Fruit fly (Drosophila melanogaster) whole organism, embryonic: ENCODE data around the gene rec.

Experiments used
- Adf1 ChIP-seq: fragments of 200-800 bp; sonication (Bioruptor generic); IDR thresholded peaks from 2 replicates; pipeline ENCODE4 v1.3.6; 2022; ENCODE audit warnings: missing biosample characterization, missing genetic modification characterization
- Antp ChIP-seq: fragments of 200-800 bp; sonication (Bioruptor generic); optimal IDR thresholded peaks from 3 replicates; lab custom pipeline; 2016; ENCODE audit warnings: missing biosample characterization, missing genetic modification characterization
- CG12942 ChIP-seq: fragments of 200-800 bp; sonication (Bioruptor generic); optimal IDR thresholded peaks from 3 replicates; lab custom pipeline; 2016; ENCODE audit warnings: missing biosample characterization, missing genetic modification characterization
- CG14965 ChIP-seq: fragments of 200-800 bp; sonication (Bioruptor generic); optimal IDR thresholded peaks from 2 replicates; lab custom pipeline; 2016; ENCODE audit warnings: missing biosample characterization, missing genetic modification characterization, borderline replicate concordance
- CG1647 ChIP-seq: fragments of 200-800 bp; sonication (Bioruptor generic); optimal IDR thresholded peaks from 3 replicates; lab custom pipeline; 2016; ENCODE audit warnings: missing biosample characterization, missing genetic modification characterization
- CG17385 ChIP-seq: fragments of 200-800 bp; sonication (Bioruptor generic); optimal IDR thresholded peaks from 3 replicates; lab custom pipeline; 2018; ENCODE audit warnings: missing biosample characterization, mild to moderate bottlenecking, missing genetic modification characterization
- CG17612 ChIP-seq: fragments of 200-800 bp; sonication (Bioruptor generic); IDR thresholded peaks from 2 replicates; pipeline ENCODE4 v1.3.6; 2022; ENCODE audit warnings: missing biosample characterization, missing genetic modification characterization
- CG18262 ChIP-seq: fragments of 200-800 bp; optimal IDR thresholded peaks from 3 replicates; lab custom pipeline; 2019; ENCODE audit warnings: missing biosample characterization, mild to moderate bottlenecking, missing genetic modification characterization, moderate library complexity
- CG18476 ChIP-seq: fragments of 200-800 bp; sonication (Bioruptor generic); optimal IDR thresholded peaks from 2 replicates; lab custom pipeline; 2016; ENCODE audit warnings: missing biosample characterization, mild to moderate bottlenecking, missing genetic modification characterization
- CG18619 ChIP-seq: fragments of 200-800 bp; sonication (Bioruptor generic); optimal IDR thresholded peaks from 3 replicates; lab custom pipeline; 2017; ENCODE audit warnings: missing biosample characterization, mild to moderate bottlenecking, missing genetic modification characterization
- CG2712 ChIP-seq: fragments of 200-800 bp; optimal IDR thresholded peaks from 3 replicates; lab custom pipeline; 2019; ENCODE audit warnings: missing biosample characterization, mild to moderate bottlenecking, missing genetic modification characterization, moderate library complexity
- CG30431 ChIP-seq: fragments of 200-800 bp; sonication (Bioruptor generic); optimal IDR thresholded peaks from 2 replicates; lab custom pipeline; 2017; ENCODE audit warnings: missing biosample characterization, missing genetic modification characterization
- CG31388 ChIP-seq: fragments of 200-800 bp; sonication (Bioruptor generic); optimal IDR thresholded peaks from 2 replicates; lab custom pipeline; 2016; ENCODE audit warnings: missing biosample characterization, missing genetic modification characterization
- CG32772 ChIP-seq: fragments of 200-800 bp; sonication (Bioruptor generic); IDR thresholded peaks from 2 replicates; pipeline ENCODE4 v1.3.6; 2022; ENCODE audit warnings: missing biosample characterization, missing genetic modification characterization
- CG3281 ChIP-seq: fragments of 200-800 bp; sonication (Bioruptor generic); optimal IDR thresholded peaks from 3 replicates; lab custom pipeline; 2017; ENCODE audit warnings: missing biosample characterization, mild to moderate bottlenecking, missing genetic modification characterization
- CG34422 ChIP-seq: fragments of 200-800 bp; sonication (Bioruptor generic); IDR thresholded peaks from 3 replicates; pipeline ENCODE4 v1.3.6; 2022; ENCODE audit warnings: missing biosample characterization, missing genetic modification characterization
- CG5180 ChIP-seq: fragments of 200-800 bp; sonication (Bioruptor generic); optimal IDR thresholded peaks from 3 replicates; lab custom pipeline; 2017; ENCODE audit warnings: missing biosample characterization, missing genetic modification characterization, mild to moderate bottlenecking, moderate library complexity, missing genetic modification reagents
- CG8089 ChIP-seq: fragments of 200-800 bp; sonication (Bioruptor generic); optimal IDR thresholded peaks from 3 replicates; lab custom pipeline; 2016; ENCODE audit warnings: missing biosample characterization, missing genetic modification characterization
- CG8944 ChIP-seq: fragments of 200-800 bp; sonication (Bioruptor generic); optimal IDR thresholded peaks from 3 replicates; lab custom pipeline; 2016; ENCODE audit warnings: missing biosample characterization, missing genetic modification characterization
- CTCF ChIP-seq: fragments of 200-800 bp; sonication (Bioruptor generic); optimal IDR thresholded peaks from 2 replicates; lab custom pipeline; 2017; ENCODE audit warnings: missing biosample characterization, mild to moderate bottlenecking, missing genetic modification characterization, moderate library complexity
- Camta ChIP-seq: fragments of 200-800 bp; sonication (Bioruptor generic); optimal IDR thresholded peaks from 2 replicates; lab custom pipeline; 2016; ENCODE audit warnings: missing biosample characterization, missing genetic modification characterization
- D ChIP-seq, 2 experiments: fragments of 200-800 bp in 1 of 2; fragments of >200 bp in 1 of 2; sonication (Bioruptor generic) in 1 of 2; optimal IDR thresholded peaks; 2 replicates in 1 of 2; 3 replicates in 1 of 2; lab custom pipeline; 2017; ENCODE audit warnings: mild to moderate bottlenecking in 1 of 2, missing biosample characterization in 1 of 2, missing genetic modification characterization in 1 of 2, missing genetic modification reagents in 1 of 2
- Dip2 ChIP-seq: fragments of 200-800 bp; sonication (Bioruptor generic); IDR thresholded peaks from 2 replicates; pipeline ENCODE4 v1.3.6; 2022; ENCODE audit warnings: missing biosample characterization, missing genetic modification characterization
- Dp ChIP-seq: fragments of 200-800 bp; sonication (Bioruptor generic); optimal IDR thresholded peaks from 2 replicates; lab custom pipeline; 2018; ENCODE audit warnings: missing biosample characterization, mild to moderate bottlenecking, missing genetic modification characterization, moderate library complexity
- Ets97D ChIP-seq: fragments of 200-800 bp; sonication (Bioruptor generic); optimal IDR thresholded peaks from 3 replicates; lab custom pipeline; 2016; ENCODE audit warnings: missing biosample characterization, missing genetic modification characterization
- Jarid2 ChIP-seq: fragments of 200-800 bp; sonication (Bioruptor generic); optimal IDR thresholded peaks from 3 replicates; lab custom pipeline; 2017; ENCODE audit warnings: mild to moderate bottlenecking, missing biosample characterization, missing genetic modification reagents, missing genetic modification characterization
- MTF-1 ChIP-seq: fragments of 200-800 bp; sonication (Bioruptor generic); optimal IDR thresholded peaks from 2 replicates; lab custom pipeline; 2018; ENCODE audit warnings: missing biosample characterization, mild to moderate bottlenecking, missing genetic modification characterization, borderline replicate concordance
- Taf1 ChIP-seq: fragments of 200-800 bp; sonication (Bioruptor generic); IDR thresholded peaks from 2 replicates; pipeline ENCODE4 v1.3.6; 2022; ENCODE audit warnings: missing biosample characterization, missing genetic modification characterization
- Tbp ChIP-seq: fragments of >200 bp; optimal IDR thresholded peaks from 2 replicates; lab custom pipeline; 2018; ENCODE audit warnings: missing biosample characterization, missing genetic modification characterization
- YL-1 ChIP-seq: fragments of 200-800 bp; sonication (Bioruptor generic); optimal IDR thresholded peaks from 3 replicates; lab custom pipeline; 2017; ENCODE audit warnings: missing biosample characterization, mild to moderate bottlenecking, missing genetic modification characterization
- ato ChIP-seq: fragments of 200-800 bp; sonication (Bioruptor generic); IDR thresholded peaks from 2 replicates; pipeline ENCODE4 v1.3.6; 2022; ENCODE audit warnings: missing biosample characterization, missing genetic modification characterization; ENCODE audit not compliant: partially characterized antibody
- chinmo ChIP-seq: fragments of 200-800 bp; sonication (Bioruptor generic); IDR thresholded peaks from 4 replicates; pipeline ENCODE4 v1.3.6; 2022; ENCODE audit warnings: missing biosample characterization, missing genetic modification characterization; ENCODE audit not compliant: partially characterized antibody
- chm ChIP-seq: fragments of 200-800 bp; sonication (Bioruptor generic); IDR thresholded peaks from 2 replicates; pipeline ENCODE4 v1.3.6; 2022; ENCODE audit warnings: missing biosample characterization, missing genetic modification characterization
- ems ChIP-seq: fragments of 200-800 bp; sonication (Bioruptor generic); optimal IDR thresholded peaks from 3 replicates; lab custom pipeline; 2016; ENCODE audit warnings: missing biosample characterization, missing genetic modification characterization
- exex ChIP-seq: fragments of 200-800 bp; sonication (Bioruptor generic); optimal IDR thresholded peaks from 4 replicates; lab custom pipeline; 2018; ENCODE audit warnings: missing biosample characterization, mild to moderate bottlenecking, missing genetic modification characterization, moderate library complexity
- fu2 ChIP-seq: fragments of 200-800 bp; sonication (Bioruptor generic); optimal IDR thresholded peaks from 2 replicates; lab custom pipeline; 2016; ENCODE audit warnings: missing biosample characterization, missing genetic modification characterization
- gfzf ChIP-seq: fragments of 200-800 bp; sonication (Bioruptor generic); optimal IDR thresholded peaks from 2 replicates; lab custom pipeline; 2016; ENCODE audit warnings: missing biosample characterization, mild to moderate bottlenecking, missing genetic modification characterization, moderate library complexity
- grn ChIP-seq: fragments of 200-800 bp; sonication (Bioruptor generic); optimal IDR thresholded peaks from 3 replicates; lab custom pipeline; 2017; ENCODE audit warnings: missing biosample characterization, missing genetic modification characterization
- gro ChIP-seq: fragments of 200-800 bp; sonication (Bioruptor generic); optimal IDR thresholded peaks from 2 replicates; lab custom pipeline; 2016; ENCODE audit warnings: missing biosample characterization, missing genetic modification characterization
- inv ChIP-seq: fragments of 200-800 bp; sonication (Bioruptor generic); IDR thresholded peaks from 2 replicates; pipeline ENCODE4 v1.3.6; 2022; ENCODE audit warnings: missing biosample characterization, missing genetic modification characterization; ENCODE audit not compliant: partially characterized antibody
- lov ChIP-seq, 2 experiments: fragments of 200-800 bp in 1 of 2; fragments of >200 bp in 1 of 2; sonication (Bioruptor generic) in 1 of 2; IDR thresholded peaks in 1 of 2; optimal IDR thresholded peaks in 1 of 2; 2 replicates in 1 of 2; 3 replicates in 1 of 2; pipeline versions ENCODE4 v1.3.6 to Lab custom; 2017 to 2022; ENCODE audit warnings: missing biosample characterization in 1 of 2, missing genetic modification characterization in 1 of 2
- nom ChIP-seq: fragments of 200-800 bp; sonication (Bioruptor generic); optimal IDR thresholded peaks from 2 replicates; lab custom pipeline; 2017; ENCODE audit warnings: missing biosample characterization, missing genetic modification characterization, mild to moderate bottlenecking, moderate library complexity, missing genetic modification reagents
- prd ChIP-seq, 3 experiments: fragments of >200 bp in 2 of 3; fragments of 200-800 bp in 1 of 3; sonication (Bioruptor generic) in 1 of 3; optimal IDR thresholded peaks in 2 of 3; IDR thresholded peaks in 1 of 3; 2 replicates in 2 of 3; 3 replicates in 1 of 3; pipeline versions ENCODE4 v1.3.6 to Lab custom; 2017 to 2022; ENCODE audit warnings: missing biosample characterization in 1 of 3, missing genetic modification characterization in 1 of 3
- run ChIP-seq: fragments of 200-800 bp; sonication (Bioruptor generic); optimal IDR thresholded peaks from 3 replicates; lab custom pipeline; 2018; ENCODE audit warnings: missing biosample characterization, mild to moderate bottlenecking, missing genetic modification characterization
- schlank ChIP-seq: fragments of 200-800 bp; sonication (Bioruptor generic); optimal IDR thresholded peaks from 2 replicates; lab custom pipeline; 2018; ENCODE audit warnings: missing biosample characterization, mild to moderate bottlenecking, missing genetic modification characterization
- slp2 ChIP-seq: fragments of 200-800 bp; sonication (Bioruptor generic); optimal IDR thresholded peaks from 2 replicates; lab custom pipeline; 2016; ENCODE audit warnings: missing biosample characterization, missing genetic modification characterization
- sr ChIP-seq: fragments of 200-800 bp; sonication (Bioruptor generic); IDR thresholded peaks from 3 replicates; pipeline ENCODE4 v1.3.6; 2022; ENCODE audit warnings: missing biosample characterization, missing genetic modification characterization
- stc ChIP-seq: fragments of 200-800 bp; sonication (Bioruptor generic); IDR thresholded peaks from 2 replicates; pipeline ENCODE4 v1.3.6; 2022; ENCODE audit warnings: missing biosample characterization, missing genetic modification characterization
- toy ChIP-seq: fragments of 200-800 bp; sonication (Bioruptor generic); IDR thresholded peaks from 2 replicates; pipeline ENCODE4 v1.3.6; 2022; ENCODE audit warnings: missing biosample characterization, missing genetic modification characterization
- zen ChIP-seq: fragments of 200-800 bp; sonication (Bioruptor generic); optimal IDR thresholded peaks from 3 replicates; lab custom pipeline; 2018; ENCODE audit warnings: missing biosample characterization, mild to moderate bottlenecking, missing genetic modification characterization, moderate library complexity

Gene rec

DNA sequence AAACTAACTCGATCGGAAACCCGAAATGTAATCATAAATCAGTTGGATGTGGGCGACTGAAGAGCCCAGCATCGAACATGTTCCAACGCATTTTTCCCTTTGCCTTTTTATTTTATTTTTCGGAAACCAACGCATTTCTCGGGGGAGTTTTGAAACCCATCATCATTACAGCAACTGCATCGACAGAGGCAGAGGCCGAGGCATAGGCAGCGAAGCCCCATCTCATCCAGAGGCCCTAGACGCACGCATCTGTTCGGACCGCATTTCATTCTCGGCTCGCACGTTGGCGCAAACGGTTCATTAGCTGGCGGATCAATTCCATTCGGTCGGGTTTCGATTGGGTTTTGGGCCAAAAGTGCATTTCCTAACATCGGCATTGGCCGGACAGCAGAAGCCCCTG, 6.9 kb downstream of the rec start, which contains the start of gene CG4576 (continued):
- 0 out of 4 replicates have a peak, but pooled peaks have one; percentile 7 for TF ChIP-seq chinmo (GFP tag; lab: Robert Waterston, UW)
- no peak for TF ChIP-seq gro (GFP tag; lab: Kevin White, UChicago)
- TF ChIP-seq CG8089 (GFP tag; lab: Kevin White, UChicago), result no peak
- TF ChIP-seq exex, result no peak
- peak; percentile 68 for TF ChIP-seq sr (GFP tag; lab: Robert Waterston, UW)
- TF ChIP-seq nom (GFP tag; lab: Kevin White, UChicago), result peak; percentile 66
- TF ChIP-seq ems, result no peak
- TF ChIP-seq stc (GFP tag; lab: Robert Waterston, UW), result 0 out of 2 replicates have a peak, but pooled peaks have one; percentile 23
- TF ChIP-seq chm (GFP tag; lab: Robert Waterston, UW), result 0 out of 2 replicates have a peak, but pooled peaks have one; percentile 35
- TF ChIP-seq D (optimal IDR thresholded peaks at IDR 0.05; lab: Kevin White, UChicago), result no peak
- TF ChIP-seq D (GFP tag; optimal IDR thresholded peaks at IDR 0.05; lab: Kevin White, UChicago), result no peak
- no peak for TF ChIP-seq zen (tag; lab: Kevin White, UChicago)
- no peak for TF ChIP-seq Camta
- no peak for TF ChIP-seq CG18262 (tag; lab: Kevin White, UChicago)
- no peak for TF ChIP-seq ato (GFP tag; lab: Robert Waterston, UW)
- no peak for TF ChIP-seq run (tag; lab: Kevin White, UChicago)
- peak; percentile 12 for TF ChIP-seq Jarid2 (GFP tag; lab: Kevin White, UChicago)
- TF ChIP-seq CG18476, result no peak
- TF ChIP-seq lov (optimal IDR thresholded peaks at IDR 0.05; lab: Kevin White, UChicago), result no peak
- no peak for TF ChIP-seq lov (GFP tag; IDR thresholded peaks at IDR 0.05; lab: Robert Waterston, UW)
- no peak for TF ChIP-seq Antp (GFP tag; lab: Kevin White, UChicago)
- no peak for TF ChIP-seq CG17612
- TF ChIP-seq MTF-1 (GFP tag; lab: Kevin White, UChicago), result no peak

dm6 chr3R:15816276-15816675, 16.2 kb downstream of the rec start:
- no peak for TF ChIP-seq slp2 (GFP tag; lab: Kevin White, UChicago)
- TF ChIP-seq fu2, result no peak
- TF ChIP-seq Dp (GFP tag; lab: Kevin White, UChicago), result no peak
- TF ChIP-seq inv (GFP tag; lab: Robert Waterston, UW), result no peak
- TF ChIP-seq CG18619, result no peak
- TF ChIP-seq CG12942 (GFP tag; lab: Kevin White, UChicago), result no peak
- TF ChIP-seq CG34422 (GFP tag; lab: Robert Waterston, UW), result peak; percentile 52; the same call in 1 of the 3 replicates
- TF ChIP-seq toy (GFP tag; lab: Robert Waterston, UW), result no peak
- no peak for TF ChIP-seq CG32772 (GFP tag; lab: Robert Waterston, UW)
- no peak for TF ChIP-seq CG17385 (GFP tag; lab: Kevin White, UChicago)
- no peak for TF ChIP-seq CG1647 (GFP tag; lab: Kevin White, UChicago)
- TF ChIP-seq CG14965 (GFP tag; lab: Kevin White, UChicago), result no peak
- no peak for TF ChIP-seq gfzf (GFP tag; lab: Kevin White, UChicago)
- TF ChIP-seq Taf1 (GFP tag; lab: Robert Waterston, UW), result no peak
- no peak for TF ChIP-seq CG3281 (GFP tag; lab: Kevin White, UChicago)
- TF ChIP-seq Tbp, result no peak
- no peak for TF ChIP-seq YL-1 (GFP tag; lab: Kevin White, UChicago)
- TF ChIP-seq CTCF (GFP tag; lab: Kevin White, UChicago), result no peak
- TF ChIP-seq CG8944 (GFP tag; lab: Kevin White, UChicago), result no peak
- TF ChIP-seq Ets97D (GFP tag; lab: Kevin White, UChicago), result no peak
- no peak for TF ChIP-seq CG31388
- no peak for TF ChIP-seq Adf1 (GFP tag; lab: Robert Waterston, UW)
- TF ChIP-seq prd (optimal IDR thresholded peaks at IDR 0.05; lab: Kevin White, UChicago), result no peak
- TF ChIP-seq prd (GFP tag; IDR thresholded peaks at IDR 0.05; lab: Robert Waterston, UW), result peak; percentile 76; the same call in 2 of the 3 replicates
- no peak for TF ChIP-seq schlank (tag; lab: Kevin White, UChicago)
- TF ChIP-seq grn (GFP tag; lab: Kevin White, UChicago), result no peak
- no peak for TF ChIP-seq CG5180 (GFP tag; lab: Kevin White, UChicago)
- TF ChIP-seq CG30431 (GFP tag; lab: Kevin White, UChicago), result no peak
- no peak for TF ChIP-seq CG2712 (tag; lab: Kevin White, UChicago)
- no peak for TF ChIP-seq Dip2
